Fruit fly (Drosophila melanogaster): ENCODE data around the gene CG32579.

dm6 chrX:16281305-16281704, 41.8 kb upstream of the CG32579 start:
- TF ChIP-seq Sp1 (GFP tag; optimal IDR thresholded peaks at IDR 0.05) (no peak), CG32264 (GFP tag; optimal IDR thresholded peaks at IDR 0.05) (no peak), Abd-B (GFP tag; optimal IDR thresholded peaks at IDR 0.05) (no peak), Mio (GFP tag; optimal IDR thresholded peaks at IDR 0.05) (no peak), pan (optimal IDR thresholded peaks at IDR 0.05) (no peak), HLH106 (tag; optimal IDR thresholded peaks at IDR 0.05) (no peak)
